Fruit fly (Drosophila melanogaster) whole organism, embryonic: ENCODE data around the gene CG3517.
A peak's percentile ranks its signal among the peaks of the same experiment; 100 is the strongest.

Experiments
- CG1024 ChIP-seq: fragments of 200-800 bp; sonication (Bioruptor generic); IDR thresholded peaks from 2 replicates; pipeline ENCODE4 v1.3.6; 2022; ENCODE audit warnings: missing biosample characterization, missing genetic modification characterization
- CG10267 ChIP-seq: fragments of 200-800 bp; sonication (Bioruptor generic); optimal IDR thresholded peaks from 2 replicates; lab custom pipeline; 2018; ENCODE audit warnings: missing biosample characterization, mild to moderate bottlenecking, missing genetic modification characterization, moderate library complexity
- CG10366 ChIP-seq: fragments of 200-800 bp; sonication (Bioruptor generic); IDR thresholded peaks from 2 replicates; pipeline ENCODE4 v1.3.6; 2022; ENCODE audit warnings: missing biosample characterization, missing genetic modification characterization
- CG11456 ChIP-seq: fragments of 200-800 bp; sonication (Bioruptor generic); IDR thresholded peaks from 3 replicates; pipeline ENCODE4 v1.3.6; 2022; ENCODE audit warnings: missing biosample characterization, missing genetic modification characterization
- CG12104 ChIP-seq: fragments of 200-800 bp; sonication (Bioruptor generic); optimal IDR thresholded peaks from 3 replicates; lab custom pipeline; 2016; ENCODE audit warnings: missing biosample characterization, missing genetic modification characterization
- CG13287 ChIP-seq: fragments of 200-800 bp; sonication (Bioruptor generic); IDR thresholded peaks from 2 replicates; pipeline ENCODE4 v1.3.6; 2022; ENCODE audit warnings: missing biosample characterization, missing genetic modification characterization; ENCODE audit not compliant: partially characterized antibody
- CG14860 ChIP-seq: fragments of 200-800 bp; sonication (Bioruptor generic); IDR thresholded peaks from 3 replicates; pipeline ENCODE4 v1.3.6; 2022; ENCODE audit warnings: missing biosample characterization, missing genetic modification characterization; ENCODE audit not compliant: partially characterized antibody
- CG15514 ChIP-seq: fragments of 200-800 bp; sonication (Bioruptor generic); optimal IDR thresholded peaks from 3 replicates; lab custom pipeline; 2017; ENCODE audit warnings: missing biosample characterization, missing genetic modification characterization, mild to moderate bottlenecking, moderate library complexity, missing genetic modification reagents
- CG17612 ChIP-seq: fragments of 200-800 bp; sonication (Bioruptor generic); IDR thresholded peaks from 2 replicates; pipeline ENCODE4 v1.3.6; 2022; ENCODE audit warnings: missing biosample characterization, missing genetic modification characterization
- CG17829 ChIP-seq: fragments of 200-800 bp; optimal IDR thresholded peaks from 2 replicates; lab custom pipeline; 2019; ENCODE audit warnings: missing biosample characterization, mild to moderate bottlenecking, missing genetic modification characterization, moderate library complexity
- CG2120 ChIP-seq: fragments of 200-800 bp; sonication (Bioruptor generic); optimal IDR thresholded peaks from 3 replicates; lab custom pipeline; 2016; ENCODE audit warnings: missing biosample characterization, missing genetic modification characterization
- CG2199 ChIP-seq: fragments of 200-800 bp; sonication (Bioruptor generic); IDR thresholded peaks from 3 replicates; pipeline ENCODE4 v1.3.6; 2022; ENCODE audit warnings: missing biosample characterization, missing genetic modification characterization
- CG2875 ChIP-seq: fragments of 200-800 bp; sonication (Bioruptor generic); optimal IDR thresholded peaks from 2 replicates; lab custom pipeline; 2017; ENCODE audit warnings: missing biosample characterization, mild to moderate bottlenecking, missing genetic modification characterization, missing genetic modification reagents
- CG32532 ChIP-seq: fragments of 200-800 bp; sonication (Bioruptor generic); IDR thresholded peaks from 2 replicates; pipeline ENCODE4 v1.3.6; 2022; ENCODE audit warnings: missing biosample characterization, missing genetic modification characterization
- CG3995 ChIP-seq: fragments of 200-800 bp; sonication (Bioruptor generic); optimal IDR thresholded peaks from 3 replicates; lab custom pipeline; 2016; ENCODE audit warnings: missing biosample characterization, missing genetic modification characterization
- CG4328 ChIP-seq: fragments of 200-800 bp; sonication (Bioruptor generic); optimal IDR thresholded peaks from 3 replicates; lab custom pipeline; 2017; ENCODE audit warnings: missing biosample characterization, missing genetic modification reagents, missing genetic modification characterization
- CG4730 ChIP-seq: fragments of 200-800 bp; sonication (Bioruptor generic); IDR thresholded peaks from 2 replicates; pipeline ENCODE4 v1.3.6; 2022; ENCODE audit warnings: missing biosample characterization, missing genetic modification characterization
- CG6175 ChIP-seq: fragments of 200-800 bp; sonication (Bioruptor generic); IDR thresholded peaks from 3 replicates; pipeline ENCODE4 v1.3.6; 2022; ENCODE audit warnings: missing biosample characterization, missing genetic modification characterization
- CG6689 ChIP-seq: fragments of 200-800 bp; sonication (Bioruptor generic); IDR thresholded peaks from 2 replicates; pipeline ENCODE4 v1.3.6; 2022; ENCODE audit warnings: missing biosample characterization, missing genetic modification characterization
- Camta ChIP-seq: fragments of 200-800 bp; sonication (Bioruptor generic); optimal IDR thresholded peaks from 2 replicates; lab custom pipeline; 2016; ENCODE audit warnings: missing biosample characterization, missing genetic modification characterization
- Chrac-16 ChIP-seq: fragments of 200-800 bp; sonication (Bioruptor generic); optimal IDR thresholded peaks from 3 replicates; lab custom pipeline; 2016; ENCODE audit warnings: missing biosample characterization, missing genetic modification characterization
- Doc3 ChIP-seq: fragments of 200-800 bp; sonication (Bioruptor generic); IDR thresholded peaks from 3 replicates; pipeline ENCODE4 v1.3.6; 2022; ENCODE audit warnings: missing biosample characterization, missing genetic modification characterization; ENCODE audit not compliant: partially characterized antibody
- E2f2 ChIP-seq: fragments of 200-800 bp; sonication (Bioruptor generic); IDR thresholded peaks from 2 replicates; pipeline ENCODE4 v1.3.6; 2022; ENCODE audit warnings: missing biosample characterization, missing genetic modification characterization
- Fer1 ChIP-seq: fragments of 200-800 bp; sonication (Bioruptor generic); optimal IDR thresholded peaks from 2 replicates; lab custom pipeline; 2017; ENCODE audit warnings: missing biosample characterization, mild to moderate bottlenecking, missing genetic modification characterization
- Hand ChIP-seq: fragments of 200-800 bp; sonication (Bioruptor generic); optimal IDR thresholded peaks from 2 replicates; lab custom pipeline; 2017; ENCODE audit warnings: mild to moderate bottlenecking, missing biosample characterization, missing genetic modification reagents, missing genetic modification characterization
- Hey ChIP-seq: fragments of 200-800 bp; sonication (Bioruptor generic); optimal IDR thresholded peaks from 3 replicates; lab custom pipeline; 2018; ENCODE audit warnings: missing biosample characterization, mild to moderate bottlenecking, missing genetic modification characterization
- Lim3 ChIP-seq: fragments of 200-800 bp; sonication (Bioruptor generic); IDR thresholded peaks from 2 replicates; pipeline ENCODE4 v1.3.6; 2022; ENCODE audit warnings: missing biosample characterization, missing genetic modification characterization
- MBD-R2 ChIP-seq: fragments of 200-800 bp; sonication (Bioruptor generic); IDR thresholded peaks from 2 replicates; pipeline ENCODE4 v1.3.6; 2022; ENCODE audit warnings: missing biosample characterization, missing genetic modification characterization
- Meics ChIP-seq: fragments of 200-800 bp; sonication (Bioruptor generic); optimal IDR thresholded peaks from 2 replicates; lab custom pipeline; 2017; ENCODE audit warnings: missing biosample characterization, mild to moderate bottlenecking, missing genetic modification characterization
- Mrtf ChIP-seq: fragments of 200-800 bp; sonication (Bioruptor generic); IDR thresholded peaks from 3 replicates; pipeline ENCODE4 v1.3.6; 2022; ENCODE audit warnings: missing biosample characterization, missing genetic modification characterization
- Scr ChIP-seq: fragments of 200-800 bp; sonication (Bioruptor generic); IDR thresholded peaks from 2 replicates; pipeline ENCODE4 v1.3.6; 2022; ENCODE audit warnings: missing biosample characterization, missing genetic modification characterization; ENCODE audit not compliant: partially characterized antibody
- Sry-β ChIP-seq: fragments of 200-800 bp; sonication (Bioruptor generic); optimal IDR thresholded peaks from 2 replicates; lab custom pipeline; 2018; ENCODE audit warnings: missing biosample characterization, mild to moderate bottlenecking, missing genetic modification characterization, moderate library complexity
- ac ChIP-seq: fragments of 200-800 bp; sonication (Bioruptor generic); optimal IDR thresholded peaks from 3 replicates; lab custom pipeline; 2017; ENCODE audit warnings: missing biosample characterization, mild to moderate bottlenecking, missing genetic modification characterization
- ato ChIP-seq: fragments of 200-800 bp; sonication (Bioruptor generic); IDR thresholded peaks from 2 replicates; pipeline ENCODE4 v1.3.6; 2022; ENCODE audit warnings: missing biosample characterization, missing genetic modification characterization; ENCODE audit not compliant: partially characterized antibody
- bbx ChIP-seq: fragments of 200-800 bp; sonication (Bioruptor generic); IDR thresholded peaks from 2 replicates; pipeline ENCODE4 v1.3.6; 2022; ENCODE audit warnings: missing biosample characterization, missing genetic modification characterization; ENCODE audit not compliant: partially characterized antibody
- dmrt99B ChIP-seq: fragments of 200-800 bp; sonication (Bioruptor generic); optimal IDR thresholded peaks from 2 replicates; lab custom pipeline; 2018; ENCODE audit warnings: missing biosample characterization, mild to moderate bottlenecking, missing genetic modification characterization, moderate library complexity
- dpn ChIP-seq, 2 experiments: fragments of 200-800 bp; sonication (Bioruptor generic); optimal IDR thresholded peaks; 3 replicates each; lab custom pipeline; 2016; ENCODE audit warnings: missing biosample characterization in 2 of 2, missing genetic modification characterization in 2 of 2
- gfzf ChIP-seq: fragments of 200-800 bp; sonication (Bioruptor generic); optimal IDR thresholded peaks from 2 replicates; lab custom pipeline; 2016; ENCODE audit warnings: missing biosample characterization, mild to moderate bottlenecking, missing genetic modification characterization, moderate library complexity
- grn ChIP-seq: fragments of 200-800 bp; sonication (Bioruptor generic); optimal IDR thresholded peaks from 3 replicates; lab custom pipeline; 2017; ENCODE audit warnings: missing biosample characterization, missing genetic modification characterization
- knrl ChIP-seq: fragments of 200-800 bp; sonication (Bioruptor generic); IDR thresholded peaks from 3 replicates; pipeline ENCODE4 v1.3.6; 2022; ENCODE audit warnings: missing biosample characterization, missing genetic modification characterization; ENCODE audit not compliant: partially characterized antibody
- luna ChIP-seq: fragments of 200-800 bp; sonication (Bioruptor generic); optimal IDR thresholded peaks from 2 replicates; lab custom pipeline; 2016; ENCODE audit warnings: missing biosample characterization, missing genetic modification characterization
- org-1 ChIP-seq: fragments of 200-800 bp; sonication (Bioruptor generic); optimal IDR thresholded peaks from 2 replicates; lab custom pipeline; 2017; ENCODE audit warnings: missing biosample characterization, missing genetic modification characterization
- pzg ChIP-seq: fragments of 200-800 bp; sonication (Bioruptor generic); optimal IDR thresholded peaks from 3 replicates; lab custom pipeline; 2018; ENCODE audit warnings: missing biosample characterization, mild to moderate bottlenecking, missing genetic modification characterization, moderate library complexity
- rib ChIP-seq: fragments of 200-800 bp; sonication (Bioruptor generic); IDR thresholded peaks from 2 replicates; pipeline ENCODE4 v1.3.6; 2022; ENCODE audit warnings: missing biosample characterization, missing genetic modification characterization
- sens ChIP-seq: fragments of 200-800 bp; sonication (Bioruptor generic); peaks from one replicate; lab custom pipeline; 2016; ENCODE audit warnings: missing biosample characterization, missing genetic modification characterization
- stwl ChIP-seq: fragments of 200-800 bp; sonication (Bioruptor generic); optimal IDR thresholded peaks from 3 replicates; lab custom pipeline; 2018; ENCODE audit warnings: missing biosample characterization, mild to moderate bottlenecking, missing genetic modification characterization, moderate library complexity
- trh ChIP-seq: fragments of 200-800 bp; sonication (Bioruptor generic); optimal IDR thresholded peaks from 2 replicates; lab custom pipeline; 2016; ENCODE audit warnings: missing biosample characterization, missing genetic modification characterization
- twi ChIP-seq: fragments of 200-800 bp; optimal IDR thresholded peaks from 2 replicates; lab custom pipeline; 2019; ENCODE audit warnings: missing biosample characterization, mild to moderate bottlenecking, missing genetic modification characterization, moderate library complexity
- vfl ChIP-seq: fragments of 200-800 bp; sonication (Bioruptor generic); optimal IDR thresholded peaks from 2 replicates; lab custom pipeline; 2016; ENCODE audit warnings: missing biosample characterization, missing genetic modification characterization
- vvl ChIP-seq: fragments of 200-800 bp; sonication (Bioruptor generic); IDR thresholded peaks from 2 replicates; pipeline ENCODE4 v1.3.6; 2022; ENCODE audit warnings: missing biosample characterization, missing genetic modification characterization
- zen2 ChIP-seq: fragments of 200-800 bp; sonication (Bioruptor generic); IDR thresholded peaks from 3 replicates; pipeline ENCODE4 v1.3.6; 2022; ENCODE audit warnings: missing biosample characterization, missing genetic modification characterization; ENCODE audit not compliant: partially characterized antibody

Gene CG3517

dm6 chr3R:19404296-19404695 is 20.7 kb downstream of the CG3517 start (continued):
- TF ChIP-seq CG2120 (GFP tag; lab: Kevin White, UChicago) (no peak), Mrtf (GFP tag; lab: Robert Waterston, UW) (no peak), Scr (GFP tag; lab: Robert Waterston, UW) (peak; percentile 34), ac (GFP tag; lab: Kevin White, UChicago) (no peak), CG13287 (GFP tag; lab: Robert Waterston, UW) (peak; percentile 15; the same call in 1 of the 2 replicates), CG10267 (tag; lab: Kevin White, UChicago) (no peak), CG14860 (GFP tag; lab: Robert Waterston, UW) (no peak), rib (GFP tag; lab: Robert Waterston, UW) (no peak), trh (no peak), CG12104 (GFP tag; lab: Kevin White, UChicago) (no peak), E2f2 (GFP tag; lab: Robert Waterston, UW) (no peak), CG3995 (no peak), Lim3 (no peak), sens (no peak), Meics (no peak), org-1 (no peak), CG2875 (GFP tag; lab: Kevin White, UChicago) (no peak), Camta (GFP tag; lab: Kevin White, UChicago) (no peak), luna (GFP tag; lab: Kevin White, UChicago) (no peak), Doc3 (no peak), gfzf (GFP tag; lab: Kevin White, UChicago) (no peak), Sry-β (GFP tag; lab: Kevin White, UChicago) (peak; percentile 24), CG4328 (GFP tag; lab: Kevin White, UChicago) (no peak), knrl (peak; percentile 25; the same call in 1 of the 3 replicates), Chrac-16 (GFP tag; lab: Kevin White, UChicago) (no peak), dpn (GFP tag; optimal IDR thresholded peaks at IDR 0.05; lab: Kevin White, UChicago) (no peak), dmrt99B (tag; lab: Kevin White, UChicago) (no peak), CG10366 (GFP tag; lab: Robert Waterston, UW) (no peak), Hand (GFP tag; lab: Kevin White, UChicago) (no peak), CG11456 (GFP tag; lab: Robert Waterston, UW) (no peak), MBD-R2 (GFP tag; lab: Robert Waterston, UW) (peak; percentile 63), Hey (tag; lab: Kevin White, UChicago) (no peak), grn (GFP tag; lab: Kevin White, UChicago) (no peak), vvl (GFP tag; lab: Robert Waterston, UW) (no peak), CG17829 (tag; lab: Kevin White, UChicago) (no peak), bbx (GFP tag; lab: Robert Waterston, UW) (0 out of 2 replicates have a peak, but pooled peaks have one; percentile 23), CG17612 (GFP tag; lab: Robert Waterston, UW) (no peak), CG6175 (peak; percentile 66; the same call in 2 of the 3 replicates), Fer1 (GFP tag; lab: Kevin White, UChicago) (no peak), CG32532 (GFP tag; lab: Robert Waterston, UW) (no peak), stwl (tag; lab: Kevin White, UChicago) (peak; percentile 42), pzg (GFP tag; lab: Kevin White, UChicago) (peak; percentile 16), CG15514 (peak; percentile 98), zen2 (GFP tag; lab: Robert Waterston, UW) (0 out of 3 replicates have a peak, but pooled peaks have one; percentile 22), CG6689 (GFP tag; lab: Robert Waterston, UW) (peak; percentile 36; the same call in 1 of the 2 replicates), CG2199 (GFP tag; lab: Robert Waterston, UW) (0 out of 3 replicates have a peak, but pooled peaks have one; percentile 17), twi (tag; lab: Kevin White, UChicago) (no peak), CG1024 (GFP tag; lab: Robert Waterston, UW) (no peak), CG4730 (GFP tag; lab: Robert Waterston, UW) (no peak), ato (GFP tag; lab: Robert Waterston, UW) (no peak), vfl (GFP tag; lab: Kevin White, UChicago) (no peak)
